Worm (Caenorhabditis elegans): Measurements from ENCODE around the gene Y102A11A.2.

- TF ChIP-seq flh-1 (GFP tag; optimal IDR thresholded peaks at IDR 0.05) (no peak), pha-4 (tag; optimal IDR thresholded peaks at IDR 0.05) (no peak), nhr-237 (tag; optimal IDR thresholded peaks at IDR 0.05) (no peak), ztf-11 (tag; optimal IDR thresholded peaks at IDR 0.05) (no peak), mls-2 (tag; optimal IDR thresholded peaks at IDR 0.05) (no peak), ham-2 (GFP tag; optimal IDR thresholded peaks at IDR 0.05) (no peak), ces-1 (GFP tag; optimal IDR thresholded peaks at IDR 0.05) (no peak), lin-13 (tag; optimal IDR thresholded peaks at IDR 0.05) (no peak)
Observed at ce11 chrX:2078822-2079221, 52.4 kb downstream of the Y102A11A.2 start.
